Worm (Caenorhabditis elegans) whole organism, midembryonic: ENCODE measurements around the gene rap-2.

Experiments used
- T22C8.4 ChIP-seq: fragments of 200-800 bp; sonication (Bioruptor generic); IDR thresholded peaks from 2 replicates; pipeline ENCODE4 v1.3.6; 2022; ENCODE audit warnings: missing genetic modification characterization, missing compliant biosample characterization
- cog-1 ChIP-seq: sonication (generic microtip); optimal IDR thresholded peaks from 2 replicates; lab custom pipeline; 2016; ENCODE audit warnings: missing genetic modification characterization, missing compliant biosample characterization
- flt-1 ChIP-seq: fragments of 200-800 bp; sonication (Bioruptor generic); IDR thresholded peaks from 2 replicates; pipeline ENCODE4 v1.3.6; 2022; ENCODE audit warnings: missing genetic modification characterization, missing compliant biosample characterization
- klf-2 ChIP-seq: fragments of 200-800 bp; sonication (Bioruptor generic); conservative IDR thresholded peaks from 2 replicates; pipeline ENCODE4 v1.3.6; 2022; ENCODE audit warnings: missing genetic modification reagents, missing genetic modification characterization, missing compliant biosample characterization
- ref-1 ChIP-seq: fragments of 200-800 bp; sonication (Bioruptor generic); conservative IDR thresholded peaks from 2 replicates; pipeline ENCODE4 v1.3.6; 2022; ENCODE audit warnings: missing genetic modification reagents, missing genetic modification characterization, missing compliant biosample characterization
- tab-1 ChIP-seq: fragments of 200-800 bp; sonication (Bioruptor generic); IDR thresholded peaks from 2 replicates; pipeline ENCODE4 v1.3.6; 2022; ENCODE audit warnings: missing genetic modification characterization, missing compliant biosample characterization
- ztf-23 ChIP-seq: fragments of 200-800 bp; sonication (Bioruptor generic); IDR thresholded peaks from 2 replicates; pipeline ENCODE4 v1.3.6; 2022; ENCODE audit warnings: missing genetic modification reagents, missing genetic modification characterization, missing compliant biosample characterization
- ztf-29 ChIP-seq: fragments of 200-800 bp; sonication (Bioruptor generic); IDR thresholded peaks from 2 replicates; pipeline ENCODE4 v1.3.6; 2022; ENCODE audit warnings: missing genetic modification reagents, missing genetic modification characterization, missing compliant biosample characterization

DNA sequence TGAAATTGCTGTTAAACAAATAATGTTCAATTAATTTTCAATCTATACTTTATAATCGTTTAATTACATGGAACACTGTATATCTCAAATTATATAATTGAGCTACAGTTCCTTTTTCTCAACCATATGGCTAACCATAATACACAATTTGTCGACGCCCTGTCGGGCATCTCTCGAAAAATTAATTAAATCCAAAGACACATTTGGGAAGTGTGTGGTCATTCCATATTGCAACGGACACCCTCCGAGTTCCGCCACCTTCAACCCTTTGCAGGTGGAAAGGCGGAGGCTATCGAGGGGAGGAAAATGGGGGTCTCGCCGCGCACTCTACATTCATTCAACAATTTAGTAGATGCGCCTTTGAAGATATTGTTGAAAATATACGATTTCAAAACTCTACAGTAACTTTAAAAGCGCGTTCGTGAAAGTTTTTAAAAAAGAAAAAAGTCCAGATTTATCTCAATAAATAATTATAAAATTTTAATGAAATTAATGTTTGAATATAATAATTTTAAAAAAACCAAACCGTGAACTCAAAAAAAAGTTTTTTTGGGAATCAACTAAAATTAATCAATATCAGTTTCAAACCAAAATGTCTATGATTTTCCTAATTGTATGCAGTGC is 34.9 kb downstream of the rap-2 start, which contains the start of gene F14H8.8:
- TF ChIP-seq T22C8.4 (GFP tag; lab: Robert Waterston, UW), result no peak
- TF ChIP-seq klf-2 (GFP tag; lab: Robert Waterston, UW), result no peak
- TF ChIP-seq ref-1 (GFP tag; lab: Robert Waterston, UW), result no peak
- TF ChIP-seq flt-1, result no peak
- no peak for TF ChIP-seq ztf-29 (GFP tag; lab: Robert Waterston, UW)
- TF ChIP-seq cog-1 (tag; lab: Kevin White, UChicago), result no peak
- no peak for TF ChIP-seq tab-1
- no peak for TF ChIP-seq ztf-23
